Fruit fly (Drosophila melanogaster): Measurements from ENCODE around the gene CG17129.

DNA sequence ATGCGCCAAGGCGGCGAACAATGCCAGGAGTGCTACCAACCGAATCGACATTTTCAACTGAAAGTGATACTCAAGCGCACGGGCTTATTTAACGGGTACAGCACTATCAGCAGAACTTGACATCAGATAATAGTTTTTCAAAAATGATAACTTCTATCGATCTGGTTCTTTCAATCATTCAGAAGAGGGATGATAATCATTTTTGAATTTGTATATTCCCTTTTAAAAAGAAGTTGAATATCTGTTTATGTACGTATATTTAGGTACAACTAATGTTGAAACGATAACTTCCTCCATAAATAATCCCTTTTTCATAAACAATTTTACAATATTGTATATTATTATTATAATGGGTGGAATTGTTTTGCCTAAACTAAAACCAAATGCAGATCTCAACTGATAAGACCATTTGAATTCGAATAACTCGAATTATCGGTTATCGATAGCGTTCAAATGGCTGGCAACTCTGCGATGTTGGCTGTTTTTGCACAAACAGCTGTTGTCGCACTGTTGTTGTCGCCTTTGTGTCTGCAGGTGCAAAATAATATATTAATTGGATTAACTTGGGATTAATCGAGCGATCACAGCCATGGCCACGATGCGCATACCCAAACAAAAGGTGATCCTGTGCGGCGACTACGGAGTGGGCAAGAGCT lies 10.0 kb upstream of the CG17129 start, which contains the start of the genes CG32483 and RabX6:
- TF ChIP-seq NFAT (GFP tag; IDR thresholded peaks at IDR 0.05) (no peak), Eip74EF (GFP tag; optimal IDR thresholded peaks at IDR 0.05) (no peak), CG7357 (GFP tag; IDR thresholded peaks at IDR 0.05) (no peak), H15 (GFP tag; IDR thresholded peaks at IDR 0.05) (no peak), ttk (GFP tag; IDR thresholded peaks at IDR 0.05) (no peak), fd96Cb (tag; optimal IDR thresholded peaks at IDR 0.05) (no peak), CG4617 (GFP tag; optimal IDR thresholded peaks at IDR 0.05; ENCODE audit: borderline replicate concordance) (peak; percentile 22), Chrac-16 (GFP tag; optimal IDR thresholded peaks at IDR 0.05) (no peak), CG10366 (GFP tag; IDR thresholded peaks at IDR 0.05) (no peak), CG31365 (tag; optimal IDR thresholded peaks at IDR 0.05) (no peak), gro (GFP tag; optimal IDR thresholded peaks at IDR 0.05) (no peak), gsb (GFP tag; IDR thresholded peaks at IDR 0.05) (no peak)
